Worm (Caenorhabditis elegans) whole organism, midembryonic: ENCODE measurements around the gene F16G10.5.

Experiments used
- T22C8.4 ChIP-seq: fragments of 200-800 bp; sonication (Bioruptor generic); IDR thresholded peaks from 2 replicates; pipeline ENCODE4 v1.3.6; 2022; ENCODE audit warnings: missing genetic modification characterization, missing compliant biosample characterization
- cog-1 ChIP-seq: sonication (generic microtip); optimal IDR thresholded peaks from 2 replicates; lab custom pipeline; 2016; ENCODE audit warnings: missing genetic modification characterization, missing compliant biosample characterization
- flt-1 ChIP-seq: fragments of 200-800 bp; sonication (Bioruptor generic); IDR thresholded peaks from 2 replicates; pipeline ENCODE4 v1.3.6; 2022; ENCODE audit warnings: missing genetic modification characterization, missing compliant biosample characterization
- klf-2 ChIP-seq: fragments of 200-800 bp; sonication (Bioruptor generic); conservative IDR thresholded peaks from 2 replicates; pipeline ENCODE4 v1.3.6; 2022; ENCODE audit warnings: missing genetic modification reagents, missing genetic modification characterization, missing compliant biosample characterization
- med-1 ChIP-seq: sonication (generic microtip); optimal IDR thresholded peaks from 2 replicates; lab custom pipeline; 2017; ENCODE audit warnings: missing genetic modification characterization, mild to moderate bottlenecking, missing compliant biosample characterization, antibody characterized with exemption, missing genetic modification reagents; ENCODE audit not compliant: insufficient read depth
- ref-1 ChIP-seq: fragments of 200-800 bp; sonication (Bioruptor generic); conservative IDR thresholded peaks from 2 replicates; pipeline ENCODE4 v1.3.6; 2022; ENCODE audit warnings: missing genetic modification reagents, missing genetic modification characterization, missing compliant biosample characterization
- tab-1 ChIP-seq: fragments of 200-800 bp; sonication (Bioruptor generic); IDR thresholded peaks from 2 replicates; pipeline ENCODE4 v1.3.6; 2022; ENCODE audit warnings: missing genetic modification characterization, missing compliant biosample characterization
- ztf-23 ChIP-seq: fragments of 200-800 bp; sonication (Bioruptor generic); IDR thresholded peaks from 2 replicates; pipeline ENCODE4 v1.3.6; 2022; ENCODE audit warnings: missing genetic modification reagents, missing genetic modification characterization, missing compliant biosample characterization
- ztf-29 ChIP-seq: fragments of 200-800 bp; sonication (Bioruptor generic); IDR thresholded peaks from 2 replicates; pipeline ENCODE4 v1.3.6; 2022; ENCODE audit warnings: missing genetic modification reagents, missing genetic modification characterization, missing compliant biosample characterization

The F16G10.5 gene

DNA sequence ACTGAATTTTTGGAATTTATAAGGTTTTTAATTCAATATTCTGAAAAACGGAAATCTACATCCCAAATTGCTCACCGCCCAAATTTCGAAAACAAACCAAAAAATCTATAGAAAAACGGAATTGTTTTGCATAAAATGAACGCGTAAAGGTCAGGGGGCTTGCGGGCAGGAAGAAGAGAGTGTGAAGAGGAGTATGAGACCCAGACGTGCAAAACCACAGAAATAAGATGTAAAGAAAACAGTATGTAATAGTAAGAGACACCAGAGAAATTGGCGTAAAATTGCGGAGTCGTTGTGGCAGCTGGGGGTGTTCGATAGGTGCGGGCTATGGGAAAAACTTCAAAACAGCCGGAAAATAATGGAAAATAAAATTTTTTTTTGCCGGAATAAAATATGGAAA, 26.1 kb upstream of the F16G10.5 start:
- TF ChIP-seq T22C8.4 (GFP tag; lab: Robert Waterston, UW) = no peak
- no peak for TF ChIP-seq med-1 (GFP tag; lab: Kevin White, UChicago)
- no peak for TF ChIP-seq flt-1 (GFP tag; lab: Robert Waterston, UW)
- no peak for TF ChIP-seq klf-2 (GFP tag; lab: Robert Waterston, UW)
- no peak for TF ChIP-seq ztf-23 (GFP tag; lab: Robert Waterston, UW)
- no peak for TF ChIP-seq tab-1 (GFP tag; lab: Robert Waterston, UW)
- no peak for TF ChIP-seq ztf-29 (GFP tag; lab: Robert Waterston, UW)
- TF ChIP-seq cog-1 (tag; lab: Kevin White, UChicago) = no peak
- TF ChIP-seq ref-1 = no peak

DNA sequence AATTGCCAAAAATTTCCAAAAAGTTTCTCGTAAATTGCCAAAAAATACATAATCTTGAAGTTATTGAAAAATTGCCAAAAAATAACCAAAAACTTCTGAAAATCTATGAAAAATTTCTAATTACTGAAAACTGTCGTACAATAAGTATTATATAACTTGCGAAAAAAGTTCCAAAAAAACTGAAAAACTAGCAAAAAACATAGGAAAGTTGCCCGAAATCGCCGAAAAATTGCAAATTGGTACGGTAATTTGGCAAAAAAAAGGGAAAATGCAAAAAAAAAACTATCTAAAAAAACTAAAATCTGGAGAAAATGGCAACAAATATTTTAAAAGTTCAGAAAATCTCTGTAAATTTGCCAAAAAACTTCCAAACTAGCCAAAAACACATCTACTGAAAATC, 25.6 kb upstream of the F16G10.5 start, which contains the start of gene enri-1:
Gene enri-1 (minus strand): TSS at position 101 of the 400 bp plus-strand sequence.
- TF ChIP-seq T22C8.4 (GFP tag; lab: Robert Waterston, UW) (no peak), ztf-23 (GFP tag; lab: Robert Waterston, UW) (no peak), tab-1 (GFP tag; lab: Robert Waterston, UW) (no peak), med-1 (GFP tag; lab: Kevin White, UChicago) (no peak), klf-2 (GFP tag; lab: Robert Waterston, UW) (no peak), flt-1 (GFP tag; lab: Robert Waterston, UW) (no peak), ztf-29 (GFP tag; lab: Robert Waterston, UW) (no peak), ref-1 (no peak), cog-1 (tag; lab: Kevin White, UChicago) (no peak)

DNA sequence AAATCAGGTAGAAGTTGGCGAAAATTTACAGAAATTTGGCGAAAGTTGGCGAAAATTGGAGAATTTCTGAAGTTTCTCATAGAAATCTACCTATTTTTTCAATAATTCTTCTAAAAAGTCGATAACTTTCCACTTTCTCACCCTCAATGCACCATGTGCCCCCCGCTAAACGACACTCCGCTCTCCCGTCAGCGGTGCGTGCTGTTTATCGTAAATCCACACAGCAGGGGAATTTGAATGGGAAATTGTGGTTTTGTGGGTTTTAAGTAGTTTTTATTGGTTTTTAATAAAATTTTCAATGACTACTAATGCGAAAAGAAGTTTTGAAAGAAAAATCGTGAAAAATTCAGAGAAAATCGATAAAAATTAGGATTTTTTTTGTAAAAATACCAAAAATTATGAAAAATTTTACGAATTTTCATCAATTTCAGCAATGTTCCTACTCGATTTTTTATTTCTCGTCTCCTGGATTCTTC, 25.1 kb upstream of the F16G10.5 start, which contains the start of gene F43C11.6:
Gene F43C11.6 (plus strand): TSS at position 426 of the 476 bp plus-strand sequence.
- TF ChIP-seq ref-1 = no peak
- TF ChIP-seq cog-1 (tag; lab: Kevin White, UChicago) = no peak
- TF ChIP-seq flt-1 (GFP tag; lab: Robert Waterston, UW) = no peak
- TF ChIP-seq T22C8.4 (GFP tag; lab: Robert Waterston, UW) = no peak
- TF ChIP-seq ztf-29 (GFP tag; lab: Robert Waterston, UW) = no peak
- no peak for TF ChIP-seq ztf-23 (GFP tag; lab: Robert Waterston, UW)
- TF ChIP-seq tab-1 (GFP tag; lab: Robert Waterston, UW) = no peak
- no peak for TF ChIP-seq med-1 (GFP tag; lab: Kevin White, UChicago)
- TF ChIP-seq klf-2 (GFP tag; lab: Robert Waterston, UW) = no peak

ce11 chrII:2346672-2347071, 20.4 kb upstream of the F16G10.5 start, which contains the start of gene F43C11.4:
Gene F43C11.4 (plus strand): TSS chrII:2346972.
- TF ChIP-seq cog-1 (tag; lab: Kevin White, UChicago) (no peak), med-1 (GFP tag; lab: Kevin White, UChicago) (no peak), klf-2 (GFP tag; lab: Robert Waterston, UW) (no peak), ref-1 (no peak), flt-1 (GFP tag; lab: Robert Waterston, UW) (no peak), ztf-29 (GFP tag; lab: Robert Waterston, UW) (no peak), tab-1 (GFP tag; lab: Robert Waterston, UW) (no peak), ztf-23 (GFP tag; lab: Robert Waterston, UW) (no peak), T22C8.4 (GFP tag; lab: Robert Waterston, UW) (no peak)

- TF ChIP-seq tab-1 (GFP tag; lab: Robert Waterston, UW) (no peak), klf-2 (GFP tag; lab: Robert Waterston, UW) (no peak), T22C8.4 (GFP tag; lab: Robert Waterston, UW) (no peak), ref-1 (no peak), cog-1 (tag; lab: Kevin White, UChicago) (no peak), flt-1 (GFP tag; lab: Robert Waterston, UW) (no peak), ztf-23 (GFP tag; lab: Robert Waterston, UW) (no peak)
Observed at ce11 chrII:2352546-2352945, 14.6 kb upstream of the F16G10.5 start, which contains the start of gene F43C11.10. Gene F43C11.10 (minus strand): TSS chrII:2352646.

ce11 chrII:2353012-2353411, 14.1 kb upstream of the F16G10.5 start, which contains the start of gene F43C11.3:
Gene F43C11.3 (plus strand): TSS chrII:2353312.
- no peak for TF ChIP-seq ztf-23 (GFP tag; lab: Robert Waterston, UW)
- no peak for TF ChIP-seq klf-2 (GFP tag; lab: Robert Waterston, UW)
- no peak for TF ChIP-seq ztf-29 (GFP tag; lab: Robert Waterston, UW)
- TF ChIP-seq cog-1 (tag; lab: Kevin White, UChicago) = no peak
- TF ChIP-seq T22C8.4 (GFP tag; lab: Robert Waterston, UW) = no peak
- TF ChIP-seq tab-1 (GFP tag; lab: Robert Waterston, UW) = no peak
- no peak for TF ChIP-seq ref-1
- no peak for TF ChIP-seq flt-1 (GFP tag; lab: Robert Waterston, UW)
- no peak for TF ChIP-seq med-1 (GFP tag; lab: Kevin White, UChicago)

- TF ChIP-seq tab-1 (GFP tag; lab: Robert Waterston, UW) = no peak
- TF ChIP-seq T22C8.4 (GFP tag; lab: Robert Waterston, UW) = no peak
- TF ChIP-seq klf-2 (GFP tag; lab: Robert Waterston, UW) = no peak
Observed at ce11 chrII:2354476-2354875, 12.6 kb upstream of the F16G10.5 start, which contains the start of gene F43C11.2. Gene F43C11.2 (plus strand): TSS chrII:2354776.

DNA sequence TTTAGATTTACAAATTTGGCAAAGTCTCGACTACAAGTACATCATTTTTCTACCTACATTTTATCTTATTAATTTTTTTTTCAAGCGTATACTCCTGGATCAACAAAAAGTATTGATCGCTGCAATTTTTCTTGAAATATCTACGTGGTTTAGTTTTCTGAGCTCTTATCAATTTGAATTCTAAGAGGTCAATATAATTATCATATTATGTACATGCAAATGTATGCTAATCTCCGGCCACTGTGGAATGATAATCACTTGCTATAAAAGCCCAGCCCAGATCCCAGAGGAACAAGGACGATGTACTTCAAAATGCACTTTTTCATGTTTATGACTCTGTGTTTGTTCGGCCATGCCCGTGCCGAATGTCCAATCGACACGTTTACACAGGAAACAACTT, 10.3 kb upstream of the F16G10.5 start, which contains the start of gene F43C11.1:
Gene F43C11.1 (plus strand): TSS at position 301 of the 400 bp plus-strand sequence.
- TF ChIP-seq ztf-23 (GFP tag; lab: Robert Waterston, UW) (no peak), cog-1 (tag; lab: Kevin White, UChicago) (no peak), T22C8.4 (GFP tag; lab: Robert Waterston, UW) (no peak), med-1 (GFP tag; lab: Kevin White, UChicago) (no peak)

DNA sequence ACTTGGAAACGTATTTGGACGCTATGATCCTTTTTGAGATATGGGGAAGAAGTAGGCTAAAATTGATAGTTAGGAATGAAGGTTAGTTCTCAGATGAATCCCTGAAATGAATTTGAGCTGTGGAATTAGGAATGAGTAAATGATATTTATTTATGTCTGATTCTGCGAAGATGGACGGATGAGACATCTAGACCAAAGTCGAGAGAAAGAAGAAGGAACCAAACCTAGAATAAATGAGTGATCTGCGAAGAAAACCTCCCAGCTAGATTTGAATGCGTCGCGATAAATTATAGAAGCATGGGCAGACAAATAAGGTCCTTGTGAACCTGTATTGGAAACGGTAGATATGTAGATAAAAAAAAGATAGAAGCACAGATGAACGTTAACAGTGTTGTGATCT, 7.2 kb upstream of the F16G10.5 start, which contains the start of gene F43C11.16:
Gene F43C11.16 (minus strand): TSS at position 101 of the 400 bp plus-strand sequence.
- TF ChIP-seq ztf-29 (GFP tag; lab: Robert Waterston, UW) = no peak
- TF ChIP-seq klf-2 (GFP tag; lab: Robert Waterston, UW) = no peak
- TF ChIP-seq med-1 (GFP tag; lab: Kevin White, UChicago) = no peak
- TF ChIP-seq ref-1 = no peak
- TF ChIP-seq cog-1 (tag; lab: Kevin White, UChicago) = no peak
- no peak for TF ChIP-seq tab-1 (GFP tag; lab: Robert Waterston, UW)
- TF ChIP-seq ztf-23 (GFP tag; lab: Robert Waterston, UW) = no peak
- TF ChIP-seq T22C8.4 (GFP tag; lab: Robert Waterston, UW) = no peak
